Worm (Caenorhabditis elegans) whole organism, late embryonic: ENCODE data around the gene sgo-1.

Experiments
- C38D4.7 ChIP-seq: fragments of 200-800 bp; sonication (Bioruptor generic); optimal IDR thresholded peaks from 2 replicates; lab custom pipeline; 2018; ENCODE audit warnings: mild to moderate bottlenecking, missing genetic modification characterization, moderate library complexity, missing compliant biosample characterization
- K09A11.1 ChIP-seq: sonication (generic microtip); optimal IDR thresholded peaks from 2 replicates; lab custom pipeline; 2017; ENCODE audit warnings: antibody characterized with exemption, mild to moderate bottlenecking, missing genetic modification characterization, missing compliant biosample characterization; ENCODE audit not compliant: insufficient read depth
- ahr-1 ChIP-seq: sonication (generic microtip); optimal IDR thresholded peaks from 2 replicates; lab custom pipeline; 2016; ENCODE audit warnings: missing genetic modification characterization, missing compliant biosample characterization
- ceh-18 ChIP-seq: sonication (generic microtip); optimal IDR thresholded peaks from 2 replicates; lab custom pipeline; 2016; ENCODE audit warnings: missing genetic modification characterization, missing compliant biosample characterization
- ceh-2 ChIP-seq: sonication (generic microtip); optimal IDR thresholded peaks from 2 replicates; lab custom pipeline; 2016; ENCODE audit warnings: missing genotype, missing genetic modification characterization, missing compliant biosample characterization
- ceh-22 ChIP-seq: sonication (generic microtip); optimal IDR thresholded peaks from 2 replicates; lab custom pipeline; 2017; ENCODE audit warnings: missing biosample characterization, missing genetic modification characterization
- ceh-34 ChIP-seq: sonication (generic microtip); optimal IDR thresholded peaks from 2 replicates; lab custom pipeline; 2016; ENCODE audit warnings: mild to moderate bottlenecking, missing genetic modification characterization, missing compliant biosample characterization
- ceh-45 ChIP-seq: fragments of 200-800 bp; sonication (Bioruptor generic); IDR thresholded peaks from 2 replicates; pipeline ENCODE4 v1.3.6; 2022; ENCODE audit warnings: missing genetic modification reagents, missing genetic modification characterization, missing compliant biosample characterization
- ceh-6 ChIP-seq: fragments of 200-800 bp; sonication (Bioruptor generic); optimal IDR thresholded peaks from 2 replicates; lab custom pipeline; 2018; ENCODE audit warnings: mild to moderate bottlenecking, missing genetic modification characterization, missing compliant biosample characterization
- ceh-9 ChIP-seq: sonication (generic microtip); optimal IDR thresholded peaks from 2 replicates; lab custom pipeline; 2016; ENCODE audit warnings: mild to moderate bottlenecking, missing genetic modification characterization, inconsistent platforms, missing compliant biosample characterization
- che-1 ChIP-seq: sonication (generic microtip); optimal IDR thresholded peaks from 2 replicates; lab custom pipeline; 2016; ENCODE audit warnings: mild to moderate bottlenecking, missing genetic modification characterization, missing compliant biosample characterization
- elt-2 ChIP-seq: sonication (generic microtip); optimal IDR thresholded peaks from 2 replicates; lab custom pipeline; 2016; ENCODE audit warnings: missing genetic modification reagents, missing genetic modification characterization, missing compliant biosample characterization
- elt-4 ChIP-seq: sonication (generic microtip); optimal IDR thresholded peaks from 2 replicates; lab custom pipeline; 2016; ENCODE audit warnings: missing genetic modification characterization, missing compliant biosample characterization
- ets-4 ChIP-seq: sonication (generic microtip); optimal IDR thresholded peaks from 2 replicates; lab custom pipeline; 2016; ENCODE audit warnings: missing genetic modification characterization, missing compliant biosample characterization
- fkh-6 ChIP-seq: sonication (generic microtip); optimal IDR thresholded peaks from 2 replicates; lab custom pipeline; 2016; ENCODE audit warnings: missing genetic modification characterization, missing compliant biosample characterization
- hlh-13 ChIP-seq: fragments of 200-800 bp; sonication (Bioruptor generic); optimal IDR thresholded peaks from 2 replicates; lab custom pipeline; 2018; ENCODE audit warnings: mild to moderate bottlenecking, missing genetic modification characterization, missing compliant biosample characterization
- hlh-15 ChIP-seq: sonication (generic microtip); optimal IDR thresholded peaks from 2 replicates; lab custom pipeline; 2016; ENCODE audit warnings: missing genetic modification characterization, missing compliant biosample characterization
- hlh-30 ChIP-seq: sonication (generic microtip); optimal IDR thresholded peaks from 2 replicates; lab custom pipeline; 2017; ENCODE audit warnings: antibody characterized with exemption, missing genetic modification characterization, missing compliant biosample characterization; ENCODE audit not compliant: insufficient read depth
- hlh-6 ChIP-seq: sonication (generic microtip); optimal IDR thresholded peaks from 2 replicates; lab custom pipeline; 2016; ENCODE audit warnings: missing genotype, missing genetic modification characterization, missing compliant biosample characterization
- hlh-8 ChIP-seq: sonication (generic microtip); optimal IDR thresholded peaks from 2 replicates; lab custom pipeline; 2016; ENCODE audit warnings: missing genotype, missing genetic modification characterization, missing compliant biosample characterization
- nfya-1 ChIP-seq: sonication (generic microtip); optimal IDR thresholded peaks from 2 replicates; lab custom pipeline; 2017; ENCODE audit warnings: missing genetic modification characterization, mild to moderate bottlenecking, missing compliant biosample characterization, antibody characterized with exemption, moderate library complexity
- pat-9 ChIP-seq: fragments of 200-800 bp; sonication (Bioruptor generic); optimal IDR thresholded peaks from 2 replicates; lab custom pipeline; 2018; ENCODE audit warnings: mild to moderate bottlenecking, missing genetic modification characterization, moderate library complexity, missing compliant biosample characterization
- pax-1 ChIP-seq: fragments of 150-350 bp; optimal IDR thresholded peaks from 2 replicates; lab custom pipeline; 2014; ENCODE audit warnings: missing biosample characterization, missing genetic modification characterization
- pqm-1 ChIP-seq: sonication (generic microtip); optimal IDR thresholded peaks from 2 replicates; lab custom pipeline; 2016; ENCODE audit warnings: missing genetic modification characterization, missing compliant biosample characterization
- pros-1 ChIP-seq: fragments of 150-350 bp; optimal IDR thresholded peaks from 2 replicates; lab custom pipeline; 2014; ENCODE audit warnings: missing biosample characterization, missing genetic modification reagents, missing genetic modification characterization
- rnt-1 ChIP-seq: sonication (generic microtip); optimal IDR thresholded peaks from 2 replicates; lab custom pipeline; 2016; ENCODE audit warnings: missing genetic modification characterization, missing compliant biosample characterization
- sdc-2 ChIP-seq: sonication (generic microtip); optimal IDR thresholded peaks from 2 replicates; lab custom pipeline; 2016; ENCODE audit warnings: missing genotype, missing genetic modification characterization, missing compliant biosample characterization
- sox-2 ChIP-seq: fragments of 200-800 bp; sonication (Bioruptor generic); IDR thresholded peaks from 2 replicates; pipeline ENCODE4 v1.3.6; 2022; ENCODE audit warnings: missing genetic modification reagents, missing genetic modification characterization, missing compliant biosample characterization
- tbx-7 ChIP-seq: sonication (generic microtip); optimal IDR thresholded peaks from 2 replicates; lab custom pipeline; 2016; ENCODE audit warnings: missing genotype, missing genetic modification characterization, missing compliant biosample characterization
- unc-3 ChIP-seq, 2 experiments: fragments of 200-800 bp in 1 of 2; sonication (Bioruptor generic) in 1 of 2; sonication (generic microtip) in 1 of 2; conservative IDR thresholded peaks in 1 of 2; optimal IDR thresholded peaks in 1 of 2; 2 replicates each; pipeline versions ENCODE4 v1.3.6 to Lab custom; 2016 to 2022; ENCODE audit warnings: missing compliant biosample characterization in 2 of 2, missing genetic modification characterization in 2 of 2, missing genetic modification reagents in 1 of 2
- unc-42 ChIP-seq: sonication (generic microtip); optimal IDR thresholded peaks from 2 replicates; lab custom pipeline; 2016; ENCODE audit warnings: missing genotype, missing genetic modification characterization, missing compliant biosample characterization
- unc-55 ChIP-seq: sonication (generic microtip); optimal IDR thresholded peaks from 2 replicates; lab custom pipeline; 2017; ENCODE audit warnings: missing biosample characterization, missing genetic modification reagents, missing genetic modification characterization
- unc-86 ChIP-seq: sonication (generic microtip); optimal IDR thresholded peaks from 2 replicates; lab custom pipeline; 2016; ENCODE audit warnings: missing genetic modification characterization, missing compliant biosample characterization
- zip-5 ChIP-seq: sonication (generic microtip); optimal IDR thresholded peaks from 2 replicates; lab custom pipeline; 2016; ENCODE audit warnings: missing genetic modification characterization, missing compliant biosample characterization

Gene sgo-1

ce11 chrIV:7778865-7779264 lies 17.4 kb downstream of the sgo-1 start, which contains the start of gene rpap-3:
Gene rpap-3, minus strand, starts transcription at chrIV:7778965.
- TF ChIP-seq ceh-34 (tag; lab: Kevin White, UChicago) (no peak), K09A11.1 (tag; lab: Kevin White, UChicago) (no peak), ceh-2 (tag; lab: Kevin White, UChicago) (no peak), unc-55 (GFP tag; lab: Kevin White, UChicago) (no peak), elt-2 (tag; lab: Kevin White, UChicago) (no peak), unc-42 (no peak), ets-4 (tag; lab: Kevin White, UChicago) (no peak), rnt-1 (tag; lab: Kevin White, UChicago) (no peak), sox-2 (GFP tag; lab: Robert Waterston, UW) (no peak), ceh-45 (no peak), unc-86 (no peak), elt-4 (tag; lab: Kevin White, UChicago) (no peak), hlh-15 (tag; lab: Kevin White, UChicago) (no peak), pat-9 (no peak), ceh-22 (tag; lab: Kevin White, UChicago) (no peak), ceh-6 (GFP tag; lab: Kevin White, UChicago) (no peak), hlh-13 (no peak), zip-5 (no peak), tbx-7 (tag; lab: Kevin White, UChicago) (no peak)
- TF ChIP-seq, all 69 proteins: peak for 0

DNA sequence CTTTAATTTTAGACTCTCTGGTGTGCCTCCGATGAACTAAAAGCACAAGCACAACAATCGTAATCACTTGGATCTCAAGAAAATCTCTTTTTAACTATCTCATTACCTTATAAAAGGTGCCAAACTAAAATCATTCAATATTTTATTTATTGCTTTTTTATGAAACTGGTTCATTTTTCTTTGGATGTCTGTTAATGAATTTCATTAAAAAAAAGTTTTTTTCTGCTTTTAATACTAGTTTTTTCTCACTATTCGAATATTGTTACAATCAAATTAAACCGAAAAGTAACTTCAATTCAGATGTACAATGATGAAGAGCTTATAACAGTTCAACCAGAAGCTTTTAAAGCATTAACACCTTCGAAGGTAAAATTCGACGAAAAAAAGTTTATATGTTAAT lies 20.6 kb downstream of the sgo-1 start, which contains the start of gene swd-2.1:
swd-2.1 (plus strand) TSS at position 301 of the 400 bp plus-strand sequence.
- TF ChIP-seq zip-5, result no peak
- TF ChIP-seq sdc-2 (tag; lab: Kevin White, UChicago), result no peak
- no peak for TF ChIP-seq ceh-9
- no peak for TF ChIP-seq pros-1 (tag; lab: Kevin White, UChicago)
- no peak for TF ChIP-seq fkh-6 (tag; lab: Kevin White, UChicago)
- TF ChIP-seq, all 69 proteins: peak for 0

ce11 chrIV:7774206-7774605 lies 22.1 kb downstream of the sgo-1 start, which contains the start of the genes hcf-1 and swd-2.2:
Gene hcf-1, minus strand, starts transcription at chrIV:7774275.
Gene swd-2.2, plus strand, starts transcription at chrIV:7774411.
- TF ChIP-seq hlh-13 (no peak), hlh-6 (tag; lab: Kevin White, UChicago) (no peak), rnt-1 (tag; lab: Kevin White, UChicago) (no peak), elt-2 (tag; lab: Kevin White, UChicago) (no peak), nfya-1 (tag; lab: Kevin White, UChicago) (peak; percentile 18), hlh-15 (tag; lab: Kevin White, UChicago) (no peak), hlh-30 (no peak)

DNA sequence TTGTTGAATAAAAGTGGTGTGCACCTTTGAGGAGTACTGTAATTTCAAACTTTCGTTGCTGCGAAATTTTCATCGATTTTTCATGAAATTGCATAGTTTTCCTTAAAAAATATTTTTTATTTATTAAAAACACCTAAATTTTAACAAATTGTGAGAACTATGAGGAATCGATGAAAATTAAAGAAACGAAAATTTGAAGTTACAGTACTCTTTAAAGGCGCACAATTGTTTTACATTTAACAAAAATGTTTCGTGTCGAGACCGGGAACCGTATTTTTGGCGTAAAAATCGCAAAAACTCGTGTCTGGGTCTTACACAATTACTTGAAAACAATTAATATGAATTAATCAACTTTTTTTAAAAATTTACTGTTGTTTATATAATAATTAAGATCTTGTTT lies 26.1 kb downstream of the sgo-1 start, which contains the start of gene rdl-1:
rdl-1 (minus strand) TSS at position 101 of the 400 bp plus-strand sequence.
- TF ChIP-seq elt-2 (tag; lab: Kevin White, UChicago), result no peak
- no peak for TF ChIP-seq che-1 (tag; lab: Kevin White, UChicago)
- no peak for TF ChIP-seq ceh-18
- TF ChIP-seq hlh-15 (tag; lab: Kevin White, UChicago), result no peak
- no peak for TF ChIP-seq unc-55 (GFP tag; lab: Kevin White, UChicago)
- no peak for TF ChIP-seq pqm-1
- no peak for TF ChIP-seq ceh-45
- no peak for TF ChIP-seq pros-1 (tag; lab: Kevin White, UChicago)
- no peak for TF ChIP-seq ceh-6 (GFP tag; lab: Kevin White, UChicago)
- no peak for TF ChIP-seq hlh-8 (tag; lab: Kevin White, UChicago)
- no peak for TF ChIP-seq pax-1 (tag; lab: Kevin White, UChicago)
- TF ChIP-seq C38D4.7 (GFP tag; lab: Kevin White, UChicago), result no peak
- no peak for TF ChIP-seq ahr-1 (tag; lab: Kevin White, UChicago)
- TF ChIP-seq unc-3 (GFP tag; conservative IDR thresholded peaks at IDR 0.05; lab: Robert Waterston, UW), result no peak
- TF ChIP-seq unc-3 (tag; optimal IDR thresholded peaks at IDR 0.05; lab: Kevin White, UChicago), result no peak
- TF ChIP-seq ceh-22 (tag; lab: Kevin White, UChicago), result no peak
- TF ChIP-seq, all 69 proteins: peak for 0
